Fruit fly (Drosophila melanogaster) whole organism, embryonic: ENCODE results near the gene CG7497.
A peak's percentile ranks its signal among the peaks of the same experiment; 100 is the strongest.

Experiments used
- Atf6 ChIP-seq: fragments of 200-800 bp; sonication (Bioruptor generic); IDR thresholded peaks from 2 replicates; pipeline ENCODE4 v1.3.6; 2022; ENCODE audit warnings: missing biosample characterization, missing genetic modification characterization
- Awh ChIP-seq: fragments of 200-800 bp; sonication (Bioruptor generic); IDR thresholded peaks from 2 replicates; pipeline ENCODE4, ENCODE4 v1.3.6; 2022; ENCODE audit warnings: missing biosample characterization, missing genetic modification characterization
- BtbVII ChIP-seq: fragments of 200-800 bp; sonication (Bioruptor generic); optimal IDR thresholded peaks from 3 replicates; lab custom pipeline; 2017; ENCODE audit warnings: missing biosample characterization, mild to moderate bottlenecking, missing genetic modification characterization
- CG10147 ChIP-seq: fragments of 200-800 bp; sonication (Bioruptor generic); optimal IDR thresholded peaks from 2 replicates; lab custom pipeline; 2019; ENCODE audit warnings: missing biosample characterization, mild to moderate bottlenecking, missing genetic modification characterization, moderate library complexity
- CG11456 ChIP-seq: fragments of 200-800 bp; sonication (Bioruptor generic); IDR thresholded peaks from 3 replicates; pipeline ENCODE4 v1.3.6; 2022; ENCODE audit warnings: missing biosample characterization, missing genetic modification characterization
- CG11560 ChIP-seq: fragments of 200-800 bp; sonication (Bioruptor generic); IDR thresholded peaks from 3 replicates; pipeline ENCODE4 v1.3.6; 2022; ENCODE audit warnings: missing biosample characterization, missing genetic modification characterization
- CG11696 ChIP-seq: fragments of 200-800 bp; sonication (Bioruptor generic); IDR thresholded peaks from 2 replicates; pipeline ENCODE4 v1.3.6; 2022; ENCODE audit warnings: missing biosample characterization, missing genetic modification characterization
- CG13624 ChIP-seq: fragments of 200-800 bp; sonication (Bioruptor generic); optimal IDR thresholded peaks from 2 replicates; lab custom pipeline; 2016; ENCODE audit warnings: missing biosample characterization, missing genetic modification characterization
- CG13775 ChIP-seq: fragments of 200-800 bp; sonication (Bioruptor generic); optimal IDR thresholded peaks from 3 replicates; lab custom pipeline; 2017; ENCODE audit warnings: missing biosample characterization, mild to moderate bottlenecking, missing genetic modification characterization
- CG1529 ChIP-seq: fragments of 200-800 bp; sonication (Bioruptor generic); optimal IDR thresholded peaks from 3 replicates; lab custom pipeline; 2018; ENCODE audit warnings: missing biosample characterization, missing genetic modification characterization
- CG1603 ChIP-seq: fragments of 200-800 bp; sonication (Bioruptor generic); optimal IDR thresholded peaks from 2 replicates; lab custom pipeline; 2019; ENCODE audit warnings: missing biosample characterization, mild to moderate bottlenecking, missing genetic modification characterization, moderate library complexity
- CG17361 ChIP-seq: fragments of 200-800 bp; sonication (Bioruptor generic); IDR thresholded peaks from 3 replicates; pipeline ENCODE4 v1.3.6; 2022; ENCODE audit warnings: missing biosample characterization, missing genetic modification characterization
- CG2202 ChIP-seq: fragments of 200-800 bp; sonication (Bioruptor generic); optimal IDR thresholded peaks from 2 replicates; lab custom pipeline; 2018; ENCODE audit warnings: missing biosample characterization, mild to moderate bottlenecking, missing genetic modification characterization
- CG30431 ChIP-seq: fragments of 200-800 bp; sonication (Bioruptor generic); optimal IDR thresholded peaks from 2 replicates; lab custom pipeline; 2017; ENCODE audit warnings: missing biosample characterization, missing genetic modification characterization
- CG31224 ChIP-seq: fragments of 200-800 bp; sonication (Bioruptor generic); IDR thresholded peaks from 2 replicates; pipeline ENCODE4 v1.3.6; 2022; ENCODE audit warnings: missing biosample characterization, missing genetic modification characterization
- CG32767 ChIP-seq: fragments of 200-800 bp; sonication (Bioruptor generic); IDR thresholded peaks from 2 replicates; pipeline ENCODE4 v1.3.6; 2022; ENCODE audit warnings: missing biosample characterization, missing genetic modification characterization
- CG6689 ChIP-seq: fragments of 200-800 bp; sonication (Bioruptor generic); IDR thresholded peaks from 2 replicates; pipeline ENCODE4 v1.3.6; 2022; ENCODE audit warnings: missing biosample characterization, missing genetic modification characterization
- CG6854 ChIP-seq: fragments of 200-800 bp; sonication (Bioruptor generic); optimal IDR thresholded peaks from 3 replicates; lab custom pipeline; 2017; ENCODE audit warnings: missing biosample characterization, mild to moderate bottlenecking, missing genetic modification characterization
- CG7786 ChIP-seq: fragments of 200-800 bp; sonication (Bioruptor generic); optimal IDR thresholded peaks from 2 replicates; lab custom pipeline; 2016; ENCODE audit warnings: missing biosample characterization, missing genetic modification characterization
- CG9609 ChIP-seq: fragments of 200-800 bp; sonication (Bioruptor generic); optimal IDR thresholded peaks from 3 replicates; lab custom pipeline; 2016; ENCODE audit warnings: missing biosample characterization, missing genetic modification characterization
- CG9797 ChIP-seq: fragments of 200-800 bp; sonication (Bioruptor generic); optimal IDR thresholded peaks from 3 replicates; lab custom pipeline; 2018; ENCODE audit warnings: missing biosample characterization, mild to moderate bottlenecking, missing genetic modification characterization
- CG9932 ChIP-seq: fragments of 200-800 bp; sonication (Bioruptor generic); IDR thresholded peaks from 2 replicates; pipeline ENCODE4 v1.3.6; 2022; ENCODE audit warnings: missing biosample characterization, missing genetic modification characterization
- Dbx ChIP-seq: fragments of 200-800 bp; sonication (Bioruptor generic); IDR thresholded peaks from 3 replicates; pipeline ENCODE4 v1.3.6; 2022; ENCODE audit warnings: missing biosample characterization, missing genetic modification characterization
- Fer1 ChIP-seq: fragments of 200-800 bp; sonication (Bioruptor generic); optimal IDR thresholded peaks from 2 replicates; lab custom pipeline; 2017; ENCODE audit warnings: missing biosample characterization, mild to moderate bottlenecking, missing genetic modification characterization
- GATAe ChIP-seq: fragments of 200-800 bp; sonication (Bioruptor generic); conservative IDR thresholded peaks from 2 replicates; pipeline ENCODE4 v1.3.6; 2022; ENCODE audit warnings: missing biosample characterization, missing genetic modification characterization
- Gug ChIP-seq: fragments of 200-800 bp; sonication (Bioruptor generic); IDR thresholded peaks from 4 replicates; pipeline ENCODE4 v1.3.6; 2022; ENCODE audit warnings: missing biosample characterization, missing genetic modification characterization
- HLH54F ChIP-seq: fragments of 200-800 bp; sonication (Bioruptor generic); optimal IDR thresholded peaks from 3 replicates; lab custom pipeline; 2016; ENCODE audit warnings: missing biosample characterization, missing genetic modification characterization
- Pdp1 ChIP-seq, 2 experiments: fragments of 200-800 bp; sonication (Bioruptor generic); optimal IDR thresholded peaks; 3 replicates each; lab custom pipeline; 2016; ENCODE audit warnings: missing biosample characterization in 2 of 2, missing genetic modification characterization in 2 of 2, mild to moderate bottlenecking in 1 of 2, moderate library complexity in 1 of 2
- Ptx1 ChIP-seq: fragments of 200-800 bp; sonication (Bioruptor generic); IDR thresholded peaks from 2 replicates; pipeline ENCODE4 v1.3.6; 2022; ENCODE audit warnings: missing biosample characterization, missing genetic modification characterization
- Spps ChIP-seq: fragments of 200-800 bp; sonication (Bioruptor generic); optimal IDR thresholded peaks from 2 replicates; lab custom pipeline; 2018; ENCODE audit warnings: missing biosample characterization, mild to moderate bottlenecking, missing genetic modification characterization
- Sry-β ChIP-seq: fragments of 200-800 bp; sonication (Bioruptor generic); optimal IDR thresholded peaks from 2 replicates; lab custom pipeline; 2018; ENCODE audit warnings: missing biosample characterization, mild to moderate bottlenecking, missing genetic modification characterization, moderate library complexity
- ab ChIP-seq: fragments of 200-800 bp; sonication (Bioruptor generic); optimal IDR thresholded peaks from 2 replicates; lab custom pipeline; 2016; ENCODE audit warnings: missing biosample characterization, missing genetic modification characterization
- ara ChIP-seq: fragments of 200-800 bp; sonication (Bioruptor generic); IDR thresholded peaks from 2 replicates; pipeline ENCODE4 v1.3.6; 2022; ENCODE audit warnings: missing biosample characterization, missing genetic modification characterization
- az2 ChIP-seq: fragments of 200-800 bp; sonication (Bioruptor generic); optimal IDR thresholded peaks from 3 replicates; lab custom pipeline; 2016; ENCODE audit warnings: missing biosample characterization, missing genetic modification characterization
- br ChIP-seq: fragments of >200 bp; optimal IDR thresholded peaks from 2 replicates; lab custom pipeline; 2017
- cato ChIP-seq: fragments of 200-800 bp; sonication (Bioruptor generic); optimal IDR thresholded peaks from 2 replicates; lab custom pipeline; 2016; ENCODE audit warnings: missing biosample characterization, missing genetic modification characterization, borderline replicate concordance
- chm ChIP-seq: fragments of 200-800 bp; sonication (Bioruptor generic); IDR thresholded peaks from 2 replicates; pipeline ENCODE4 v1.3.6; 2022; ENCODE audit warnings: missing biosample characterization, missing genetic modification characterization
- esg ChIP-seq: fragments of 200-800 bp; sonication (Bioruptor generic); conservative IDR thresholded peaks from 2 replicates; pipeline ENCODE4 v1.3.6; 2022; ENCODE audit warnings: missing biosample characterization, missing genetic modification characterization
- exex ChIP-seq: fragments of 200-800 bp; sonication (Bioruptor generic); optimal IDR thresholded peaks from 4 replicates; lab custom pipeline; 2018; ENCODE audit warnings: missing biosample characterization, mild to moderate bottlenecking, missing genetic modification characterization, moderate library complexity
- eyg ChIP-seq: fragments of 200-800 bp; sonication (Bioruptor generic); optimal IDR thresholded peaks from 3 replicates; lab custom pipeline; 2016; ENCODE audit warnings: missing biosample characterization, missing genetic modification characterization
- ftz-f1 ChIP-seq: fragments of 200-800 bp; sonication (Bioruptor generic); optimal IDR thresholded peaks from 2 replicates; lab custom pipeline; 2016; ENCODE audit warnings: missing biosample characterization, missing genetic modification characterization
- gcm2 ChIP-seq: fragments of 200-800 bp; sonication (Bioruptor generic); optimal IDR thresholded peaks from 2 replicates; lab custom pipeline; 2016; ENCODE audit warnings: missing biosample characterization, missing genetic modification characterization
- gfzf ChIP-seq: fragments of 200-800 bp; sonication (Bioruptor generic); optimal IDR thresholded peaks from 2 replicates; lab custom pipeline; 2016; ENCODE audit warnings: missing biosample characterization, mild to moderate bottlenecking, missing genetic modification characterization, moderate library complexity
- gsb-n ChIP-seq: fragments of 200-800 bp; sonication (Bioruptor generic); optimal IDR thresholded peaks from 3 replicates; lab custom pipeline; 2018; ENCODE audit warnings: missing biosample characterization, mild to moderate bottlenecking, missing genetic modification characterization
- jumu ChIP-seq: fragments of 200-800 bp; sonication (Bioruptor generic); optimal IDR thresholded peaks from 3 replicates; lab custom pipeline; 2016; ENCODE audit warnings: missing biosample characterization, missing genetic modification characterization
- kay ChIP-seq: fragments of 200-800 bp; sonication (Bioruptor generic); optimal IDR thresholded peaks from 2 replicates; lab custom pipeline; 2016; ENCODE audit warnings: missing biosample characterization, missing genetic modification characterization
- ken ChIP-seq: fragments of 200-800 bp; sonication (Bioruptor generic); IDR thresholded peaks from 3 replicates; pipeline ENCODE4 v1.3.6; 2022; ENCODE audit warnings: missing biosample characterization, missing genetic modification characterization
- shn ChIP-seq: fragments of 200-800 bp; sonication (Bioruptor generic); optimal IDR thresholded peaks from 3 replicates; lab custom pipeline; 2016; ENCODE audit warnings: missing biosample characterization, missing genetic modification characterization
- tgo ChIP-seq: fragments of 200-800 bp; sonication (Bioruptor generic); IDR thresholded peaks from 3 replicates; pipeline ENCODE4 v1.3.6; 2022; ENCODE audit warnings: missing biosample characterization, missing genetic modification characterization
- wek ChIP-seq: fragments of 200-800 bp; sonication (Bioruptor generic); optimal IDR thresholded peaks from 3 replicates; lab custom pipeline; 2018; ENCODE audit warnings: missing biosample characterization, mild to moderate bottlenecking, missing genetic modification characterization, moderate library complexity
- wor ChIP-seq: fragments of 200-800 bp; sonication (Bioruptor generic); IDR thresholded peaks from 2 replicates; pipeline ENCODE4 v1.3.6; 2022; ENCODE audit warnings: missing biosample characterization, missing genetic modification characterization
- z ChIP-seq: fragments of 200-800 bp; sonication (Bioruptor generic); IDR thresholded peaks from 3 replicates; pipeline ENCODE4 v1.3.6; 2022; ENCODE audit warnings: missing biosample characterization, missing genetic modification characterization

CG7497 gene

dm6 chr3L:17657728-17658379, 24.6 kb downstream of the CG7497 start (continued):
- no peak for TF ChIP-seq ken (GFP tag; lab: Robert Waterston, UW)
- TF ChIP-seq CG17361 = no peak; the same call in 2 of the 3 replicates
- TF ChIP-seq exex (tag; lab: Kevin White, UChicago) = no peak
- TF ChIP-seq ara (GFP tag; lab: Robert Waterston, UW) = no peak; the same call in 1 of the 2 replicates
- no peak for TF ChIP-seq Sry-β (GFP tag; lab: Kevin White, UChicago)
- TF ChIP-seq CG1603 (tag; lab: Kevin White, UChicago) = peak; percentile 24
- TF ChIP-seq CG2202 (tag; lab: Kevin White, UChicago) = peak; percentile 22
- TF ChIP-seq Atf6 (GFP tag; lab: Robert Waterston, UW) = peak; percentile 39; the same call in 1 of the 2 replicates
- TF ChIP-seq CG7786 (GFP tag; lab: Kevin White, UChicago) = no peak
- peak; percentile 36 for TF ChIP-seq CG6854 (GFP tag; lab: Kevin White, UChicago)
- TF ChIP-seq CG11456 = no peak
- TF ChIP-seq jumu (GFP tag; lab: Kevin White, UChicago) = no peak
- TF ChIP-seq CG30431 (GFP tag; lab: Kevin White, UChicago) = peak; percentile 14
- no peak for TF ChIP-seq shn (GFP tag; lab: Kevin White, UChicago)
- TF ChIP-seq GATAe (GFP tag; lab: Robert Waterston, UW) = no peak
- TF ChIP-seq wor = no peak
- no peak for TF ChIP-seq Gug
- TF ChIP-seq az2 (GFP tag; lab: Kevin White, UChicago) = peak; percentile 32
- no peak for TF ChIP-seq ab
- TF ChIP-seq CG11696 = peak; percentile 89
- TF ChIP-seq CG31224 = no peak
- peak; percentile 9 for TF ChIP-seq HLH54F (GFP tag; lab: Kevin White, UChicago)
- no peak for TF ChIP-seq wek
- TF ChIP-seq tgo (GFP tag; lab: Robert Waterston, UW) = no peak
- no peak for TF ChIP-seq CG9932 (GFP tag; lab: Robert Waterston, UW)
- TF ChIP-seq CG1529 (GFP tag; lab: Kevin White, UChicago) = no peak
- TF ChIP-seq gsb-n = peak; percentile 13
- TF ChIP-seq br = no peak
- 0 out of 2 replicates have a peak, but pooled peaks have one; percentile 21 for TF ChIP-seq CG6689
- TF ChIP-seq Fer1 = peak; percentile 11
- no peak for TF ChIP-seq eyg
- peak; percentile 3 to 35 for TF ChIP-seq Pdp1 (GFP tag; optimal IDR thresholded peaks at IDR 0.05; lab: Kevin White, UChicago)
- no peak for TF ChIP-seq esg (GFP tag; lab: Robert Waterston, UW)
- TF ChIP-seq gfzf (GFP tag; lab: Kevin White, UChicago) = no peak
- peak; percentile 2 for TF ChIP-seq cato
- no peak for TF ChIP-seq CG13624 (GFP tag; lab: Kevin White, UChicago)
- no peak for TF ChIP-seq z
- no peak for TF ChIP-seq Awh

- TF ChIP-seq CG31224 (peak; percentile 91), gcm2 (GFP tag; lab: Kevin White, UChicago) (peak; percentile 81), kay (GFP tag; lab: Kevin White, UChicago) (peak; percentile 85), CG11560 (tag; lab: Robert Waterston, UW) (peak; percentile 82), Dbx (GFP tag; lab: Robert Waterston, UW) (peak; percentile 95), chm (GFP tag; lab: Robert Waterston, UW) (peak; percentile 88; the same call in 1 of the 2 replicates), Spps (tag; lab: Kevin White, UChicago) (peak; percentile 63), CG10147 (GFP tag; lab: Kevin White, UChicago) (peak; percentile 84), BtbVII (GFP tag; lab: Kevin White, UChicago) (peak; percentile 89), CG13775 (GFP tag; lab: Kevin White, UChicago) (peak; percentile 71), Ptx1 (GFP tag; lab: Robert Waterston, UW) (peak; percentile 92), CG9797 (no peak), ftz-f1 (GFP tag; lab: Kevin White, UChicago) (peak; percentile 74), CG32767 (peak; percentile 72), CG9609 (GFP tag; lab: Kevin White, UChicago) (peak; percentile 91)
These were observed 25.4 kb downstream of the CG7497 start for dm6 chr3L:17658423-17659267.
